Worm (Caenorhabditis elegans): ENCODE data around the gene Y17G7B.22.

Y17G7B.22 gene

DNA sequence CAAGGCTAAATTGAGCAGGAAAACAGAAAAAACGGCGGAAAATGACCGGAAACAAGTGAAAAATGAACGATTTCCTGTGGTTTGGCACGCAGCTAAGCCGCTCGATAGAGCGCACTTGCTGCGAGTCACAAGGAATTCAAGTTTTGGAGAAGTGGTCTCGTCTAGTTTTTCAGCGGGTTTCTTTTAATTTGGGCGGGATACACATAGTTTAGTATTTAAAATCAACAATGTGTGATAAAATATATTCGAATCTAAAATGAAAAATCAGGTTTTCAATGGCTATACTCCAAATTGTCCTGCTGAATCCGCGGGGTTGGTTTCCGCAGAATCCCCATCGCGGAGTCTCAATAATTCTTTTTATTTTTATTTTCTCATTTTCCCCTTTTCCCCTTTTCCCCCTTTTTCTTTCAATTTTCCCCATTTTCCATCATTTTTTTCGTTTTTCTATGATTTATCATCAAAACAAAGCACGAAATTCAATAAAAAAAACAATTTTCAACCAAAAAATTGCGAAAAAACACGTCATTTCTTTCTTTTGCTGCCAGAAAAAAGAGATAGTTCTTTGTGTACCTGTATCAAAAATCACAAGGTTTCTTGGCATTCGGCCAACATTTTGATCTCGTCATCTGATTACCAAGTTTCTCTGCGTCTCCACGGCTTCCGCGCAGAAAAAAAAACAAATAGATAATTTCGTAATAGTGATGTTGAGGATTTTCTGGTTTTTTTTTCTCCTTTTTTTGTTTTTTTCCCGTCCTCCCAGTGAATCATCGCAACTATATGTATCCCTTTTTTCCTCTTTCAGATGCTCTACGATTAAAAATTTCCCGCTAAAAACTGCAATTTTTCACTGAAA, 25.5 kb upstream of the Y17G7B.22 start, which contains the start of gene ippk-1 (continued):
- peak; percentile 58 for TF ChIP-seq ceh-90 (tag; optimal IDR thresholded peaks at IDR 0.05)
- no peak for TF ChIP-seq sox-4 (tag; optimal IDR thresholded peaks at IDR 0.05)
- peak; percentile 9 for TF ChIP-seq lin-39 (tag; optimal IDR thresholded peaks at IDR 0.05)
- peak; percentile 38 for TF ChIP-seq elt-2 (tag; optimal IDR thresholded peaks at IDR 0.05)
- TF ChIP-seq fos-1 (tag; optimal IDR thresholded peaks at IDR 0.05): peak; percentile 39
- TF ChIP-seq nhr-71 (tag; optimal IDR thresholded peaks at IDR 0.05): peak; percentile 73
- no peak for TF ChIP-seq fkh-4 (tag; optimal IDR thresholded peaks at IDR 0.05; ENCODE audit: borderline replicate concordance)
- TF ChIP-seq isw-1 (GFP tag; IDR thresholded peaks at IDR 0.05): peak; percentile 65
- no peak for TF ChIP-seq ceh-63 (GFP tag; optimal IDR thresholded peaks at IDR 0.05)
- TF ChIP-seq egl-13 (tag; optimal IDR thresholded peaks at IDR 0.05): peak; percentile 67
- peak; percentile 65 for TF ChIP-seq zip-4 (GFP tag; optimal IDR thresholded peaks at IDR 0.05)
- TF ChIP-seq dsc-1 (tag; optimal IDR thresholded peaks at IDR 0.05): peak; percentile 25
- peak; percentile 92 for TF ChIP-seq fkh-8 (tag; optimal IDR thresholded peaks at IDR 0.05)
- TF ChIP-seq ceh-88 (GFP tag; IDR thresholded peaks at IDR 0.05): no peak; the same call in 1 of the 2 replicates
- peak; percentile 71 for TF ChIP-seq unc-86 (tag; optimal IDR thresholded peaks at IDR 0.05)
- peak; percentile 51 for TF ChIP-seq swsn-7 (tag; optimal IDR thresholded peaks at IDR 0.05)
- TF ChIP-seq F16B12.6 (tag; optimal IDR thresholded peaks at IDR 0.05): no peak
- peak; percentile 30 to 64 for TF ChIP-seq lsy-2 (tag; optimal IDR thresholded peaks at IDR 0.05)
- no peak for TF ChIP-seq ztf-4 (tag; optimal IDR thresholded peaks at IDR 0.05)
- TF ChIP-seq blmp-1 (tag; optimal IDR thresholded peaks at IDR 0.05): peak; percentile 64
- TF ChIP-seq pqm-1 (tag; optimal IDR thresholded peaks at IDR 0.05): no peak
- TF ChIP-seq tbx-2 (tag; optimal IDR thresholded peaks at IDR 0.05): peak; percentile 61
- no peak for TF ChIP-seq nhr-11 (tag; optimal IDR thresholded peaks at IDR 0.05)
- peak; percentile 50 for TF ChIP-seq lin-13 (GFP tag; optimal IDR thresholded peaks at IDR 0.05)
- peak; percentile 90 for TF ChIP-seq lin-14 (GFP tag; optimal IDR thresholded peaks at IDR 0.05)
- TF ChIP-seq nhr-47 (tag; optimal IDR thresholded peaks at IDR 0.05): peak; percentile 71
- TF ChIP-seq unc-62 (GFP tag; optimal IDR thresholded peaks at IDR 0.05): no peak
- TF ChIP-seq rnt-1 (tag; optimal IDR thresholded peaks at IDR 0.05): peak; percentile 80
- TF ChIP-seq ets-5 (GFP tag; IDR thresholded peaks at IDR 0.05): no peak
- peak; percentile 53 for TF ChIP-seq irx-1 (tag; optimal IDR thresholded peaks at IDR 0.05)
- TF ChIP-seq dpl-1 (GFP tag; optimal IDR thresholded peaks at IDR 0.05): peak; percentile 16 to 46 (median 39)
- no peak for TF ChIP-seq pag-3 (tag; optimal IDR thresholded peaks at IDR 0.05; ENCODE audit: borderline replicate concordance, insufficient read depth)
- peak; percentile 80 for TF ChIP-seq pax-3 (tag; optimal IDR thresholded peaks at IDR 0.05)

DNA sequence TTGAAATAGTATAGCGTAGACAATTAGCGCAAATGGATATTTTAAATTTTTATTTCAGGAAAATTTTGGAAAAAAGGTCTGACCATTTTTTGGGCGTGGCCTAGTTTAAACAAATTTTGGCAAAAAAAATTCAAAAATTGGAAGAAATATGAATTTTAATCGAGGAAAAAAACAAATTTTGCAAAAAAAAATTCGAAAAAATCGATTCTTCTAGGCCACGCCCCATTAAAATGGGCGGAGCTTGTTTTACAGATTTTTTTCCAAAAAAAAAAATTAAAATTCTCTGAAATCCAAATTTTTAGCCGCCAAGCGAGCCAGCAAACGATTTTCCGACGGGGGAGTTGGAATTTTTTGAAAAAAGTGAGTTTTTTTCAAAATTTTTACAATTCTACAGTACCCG, 18.5 kb upstream of the Y17G7B.22 start, which contains the start of gene nadk-2:
nadk-2 (plus strand) TSS at position 301 of the 400 bp plus-strand sequence.
- TF ChIP-seq tbx-2 (tag; optimal IDR thresholded peaks at IDR 0.05) (no peak), rnt-1 (tag; optimal IDR thresholded peaks at IDR 0.05) (no peak), lin-15B (tag; optimal IDR thresholded peaks at IDR 0.05) (no peak), lin-39 (tag; optimal IDR thresholded peaks at IDR 0.05) (no peak)

DNA sequence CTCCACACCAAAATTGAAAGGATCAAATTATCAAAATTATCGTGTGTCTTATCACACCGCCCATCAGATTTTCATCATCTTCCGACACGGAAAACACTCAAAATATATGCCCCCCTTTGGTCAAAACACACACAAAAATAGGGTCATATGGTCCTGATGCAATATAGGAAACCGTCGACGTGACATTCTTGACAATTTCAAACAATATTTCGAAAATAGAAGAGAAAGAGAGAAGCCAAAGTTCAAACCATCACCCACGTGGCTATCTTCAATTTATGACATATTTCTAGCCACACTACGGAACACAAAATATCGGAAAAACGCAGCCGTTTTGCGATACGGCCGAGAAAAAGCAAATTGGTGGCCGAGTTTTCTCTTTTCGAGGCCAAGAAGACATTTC, 17.2 kb upstream of the Y17G7B.22 start:
- peak; percentile 66 for TF ChIP-seq nhr-85 (tag)
- TF ChIP-seq nhr-20 (tag; optimal IDR thresholded peaks at IDR 0.05): peak; percentile 60
- TF ChIP-seq dpl-1 (GFP tag; optimal IDR thresholded peaks at IDR 0.05): peak in 1 of 3 experiments; percentile 28
- no peak for TF ChIP-seq nhr-76 (tag; optimal IDR thresholded peaks at IDR 0.05)
- TF ChIP-seq egl-27 (tag; optimal IDR thresholded peaks at IDR 0.05): no peak
- TF ChIP-seq fkh-4 (tag; optimal IDR thresholded peaks at IDR 0.05; ENCODE audit: borderline replicate concordance): no peak
- TF ChIP-seq unc-130 (tag; optimal IDR thresholded peaks at IDR 0.05): peak; percentile 10
- peak in 2 of 6 experiments; percentile 12 to 64 for TF ChIP-seq elt-3 (tag; optimal IDR thresholded peaks at IDR 0.05)
- TF ChIP-seq vab-15 (tag; optimal IDR thresholded peaks at IDR 0.05): no peak
- no peak for TF ChIP-seq irx-1 (tag; optimal IDR thresholded peaks at IDR 0.05)
- TF ChIP-seq efl-1 (optimal IDR thresholded peaks at IDR 0.05): peak in 1 of 2 experiments; percentile 6
- peak; percentile 9 to 88 for TF ChIP-seq efl-1 (GFP tag; optimal IDR thresholded peaks at IDR 0.05 in 1 of 2)
- TF ChIP-seq tbx-2 (tag; optimal IDR thresholded peaks at IDR 0.05): peak; percentile 54
- TF ChIP-seq alr-1 (tag; optimal IDR thresholded peaks at IDR 0.05; ENCODE audit: borderline replicate concordance): no peak
- TF ChIP-seq nhr-47 (tag; optimal IDR thresholded peaks at IDR 0.05): peak; percentile 9
- TF ChIP-seq unc-30 (tag; optimal IDR thresholded peaks at IDR 0.05): no peak
- peak; percentile 24; the same call in 1 of the 2 replicates for TF ChIP-seq nhr-19 (GFP tag; conservative IDR thresholded peaks at IDR 0.05)
- peak; percentile 59 for TF ChIP-seq snu-23 (GFP tag; optimal IDR thresholded peaks at IDR 0.05)
- no peak for TF ChIP-seq sptf-1 (tag; optimal IDR thresholded peaks at IDR 0.05)
